Fruit fly (Drosophila melanogaster) whole organism, embryonic: Measurements from ENCODE around the gene CG3349.
A peak's percentile ranks its signal among the peaks of the same experiment; 100 is the strongest.

ENCODE experiments used
- Atf-2 ChIP-seq: fragments of 200-800 bp; sonication (Bioruptor generic); optimal IDR thresholded peaks from 2 replicates; lab custom pipeline; 2016; ENCODE audit warnings: missing biosample characterization, missing genetic modification characterization
- Bdp1 ChIP-seq: fragments of 200-800 bp; sonication (Bioruptor generic); optimal IDR thresholded peaks from 3 replicates; lab custom pipeline; 2016; ENCODE audit warnings: missing biosample characterization, missing genetic modification characterization
- BtbVII ChIP-seq: fragments of 200-800 bp; sonication (Bioruptor generic); optimal IDR thresholded peaks from 3 replicates; lab custom pipeline; 2017; ENCODE audit warnings: missing biosample characterization, mild to moderate bottlenecking, missing genetic modification characterization
- CG1024 ChIP-seq: fragments of 200-800 bp; sonication (Bioruptor generic); IDR thresholded peaks from 2 replicates; pipeline ENCODE4 v1.3.6; 2022; ENCODE audit warnings: missing biosample characterization, missing genetic modification characterization
- CG13775 ChIP-seq: fragments of 200-800 bp; sonication (Bioruptor generic); optimal IDR thresholded peaks from 3 replicates; lab custom pipeline; 2017; ENCODE audit warnings: missing biosample characterization, mild to moderate bottlenecking, missing genetic modification characterization
- CG14441 ChIP-seq: fragments of 200-800 bp; sonication (Bioruptor generic); IDR thresholded peaks from 2 replicates; pipeline ENCODE4 v1.3.6; 2022; ENCODE audit warnings: missing biosample characterization, missing genetic modification characterization
- CG16815 ChIP-seq: fragments of 200-800 bp; sonication (Bioruptor generic); optimal IDR thresholded peaks from 3 replicates; lab custom pipeline; 2017; ENCODE audit warnings: missing biosample characterization, mild to moderate bottlenecking, missing genetic modification characterization
- CG16863 ChIP-seq: fragments of 200-800 bp; sonication (Bioruptor generic); optimal IDR thresholded peaks from 3 replicates; lab custom pipeline; 2016; ENCODE audit warnings: missing biosample characterization, missing genetic modification characterization
- CG18764 ChIP-seq: fragments of 200-800 bp; sonication (Bioruptor generic); optimal IDR thresholded peaks from 3 replicates; lab custom pipeline; 2016; ENCODE audit warnings: missing biosample characterization, missing genetic modification characterization
- CG2120 ChIP-seq: fragments of 200-800 bp; sonication (Bioruptor generic); optimal IDR thresholded peaks from 3 replicates; lab custom pipeline; 2016; ENCODE audit warnings: missing biosample characterization, missing genetic modification characterization
- CG2678 ChIP-seq: fragments of 200-800 bp; sonication (Bioruptor generic); optimal IDR thresholded peaks from 3 replicates; lab custom pipeline; 2019; ENCODE audit warnings: missing biosample characterization, mild to moderate bottlenecking, missing genetic modification characterization, moderate library complexity
- CG33557 ChIP-seq: fragments of 200-800 bp; sonication (Bioruptor generic); optimal IDR thresholded peaks from 2 replicates; lab custom pipeline; 2019; ENCODE audit warnings: missing biosample characterization, mild to moderate bottlenecking, missing genetic modification characterization, moderate library complexity
- CG34224 ChIP-seq: fragments of 200-800 bp; sonication (Bioruptor generic); IDR thresholded peaks from 3 replicates; pipeline ENCODE4 v1.3.6; 2022; ENCODE audit warnings: missing biosample characterization, missing genetic modification characterization; ENCODE audit not compliant: partially characterized antibody
- CG4282 ChIP-seq: fragments of 200-800 bp; sonication (Bioruptor generic); optimal IDR thresholded peaks from 2 replicates; lab custom pipeline; 2016; ENCODE audit warnings: missing biosample characterization, missing genetic modification characterization
- CG4820 ChIP-seq: fragments of 200-800 bp; sonication (Bioruptor generic); optimal IDR thresholded peaks from 3 replicates; lab custom pipeline; 2016; ENCODE audit warnings: missing biosample characterization, missing genetic modification characterization
- CG6254 ChIP-seq: fragments of 200-800 bp; sonication (Bioruptor generic); optimal IDR thresholded peaks from 3 replicates; lab custom pipeline; 2017; ENCODE audit warnings: mild to moderate bottlenecking, missing biosample characterization, missing genetic modification reagents, missing genetic modification characterization
- CG6272 ChIP-seq: fragments of 200-800 bp; sonication (Bioruptor generic); IDR thresholded peaks from 2 replicates; pipeline ENCODE4 v1.3.6; 2022; ENCODE audit warnings: missing biosample characterization, missing genetic modification characterization
- CG6683 ChIP-seq: fragments of 200-800 bp; sonication (Bioruptor generic); optimal IDR thresholded peaks from 2 replicates; lab custom pipeline; 2017; ENCODE audit warnings: missing biosample characterization, mild to moderate bottlenecking, missing genetic modification characterization, missing genetic modification reagents
- CG7556 ChIP-seq: fragments of 200-800 bp; sonication (Bioruptor generic); optimal IDR thresholded peaks from 2 replicates; lab custom pipeline; 2017; ENCODE audit warnings: missing biosample characterization, mild to moderate bottlenecking, missing genetic modification characterization
- Dp ChIP-seq: fragments of 200-800 bp; sonication (Bioruptor generic); optimal IDR thresholded peaks from 2 replicates; lab custom pipeline; 2018; ENCODE audit warnings: missing biosample characterization, mild to moderate bottlenecking, missing genetic modification characterization, moderate library complexity
- Dref ChIP-seq: fragments of 200-800 bp; sonication (Bioruptor generic); IDR thresholded peaks from 2 replicates; pipeline ENCODE4 v1.3.6; 2022; ENCODE audit warnings: missing biosample characterization, missing genetic modification characterization
- Ets65A ChIP-seq: fragments of 200-800 bp; sonication (Bioruptor generic); peaks from one replicate; lab custom pipeline; 2016; ENCODE audit warnings: missing biosample characterization, missing genetic modification characterization
- HHEX ChIP-seq: fragments of 200-800 bp; sonication (Bioruptor generic); optimal IDR thresholded peaks from 3 replicates; lab custom pipeline; 2017; ENCODE audit warnings: missing biosample characterization, mild to moderate bottlenecking, missing genetic modification characterization, missing genetic modification reagents
- HmgZ ChIP-seq: fragments of 200-800 bp; sonication (Bioruptor generic); optimal IDR thresholded peaks from 2 replicates; lab custom pipeline; 2018; ENCODE audit warnings: missing biosample characterization, mild to moderate bottlenecking, missing genetic modification characterization
- Hmx ChIP-seq: fragments of 200-800 bp; sonication (Bioruptor generic); optimal IDR thresholded peaks from 2 replicates; lab custom pipeline; 2016; ENCODE audit warnings: missing biosample characterization, missing genetic modification characterization
- Hr78 ChIP-seq, 2 experiments: fragments of 200-800 bp in 1 of 2; fragments of >200 bp in 1 of 2; sonication (Bioruptor generic) in 1 of 2; optimal IDR thresholded peaks; 2 replicates each; lab custom pipeline; 2017 to 2019; ENCODE audit warnings: missing biosample characterization in 2 of 2, missing genetic modification characterization in 2 of 2, mild to moderate bottlenecking in 1 of 2, moderate library complexity in 1 of 2
- Jarid2 ChIP-seq: fragments of 200-800 bp; sonication (Bioruptor generic); optimal IDR thresholded peaks from 3 replicates; lab custom pipeline; 2017; ENCODE audit warnings: mild to moderate bottlenecking, missing biosample characterization, missing genetic modification reagents, missing genetic modification characterization
- NK7.1 ChIP-seq: fragments of 200-800 bp; sonication (Bioruptor generic); optimal IDR thresholded peaks from 3 replicates; lab custom pipeline; 2016; ENCODE audit warnings: missing biosample characterization, missing genetic modification characterization
- Optix ChIP-seq: fragments of 200-800 bp; sonication (Bioruptor generic); IDR thresholded peaks from 3 replicates; pipeline ENCODE4 v1.3.6; 2022; ENCODE audit warnings: missing biosample characterization, missing genetic modification characterization
- amos ChIP-seq: fragments of 200-800 bp; sonication (Bioruptor generic); IDR thresholded peaks from 2 replicates; pipeline ENCODE4 v1.3.6; 2022; ENCODE audit warnings: missing biosample characterization, missing genetic modification characterization; ENCODE audit not compliant: partially characterized antibody
- ash1 ChIP-seq: fragments of 200-800 bp; sonication (Bioruptor generic); optimal IDR thresholded peaks from 2 replicates; lab custom pipeline; 2018; ENCODE audit warnings: missing biosample characterization, mild to moderate bottlenecking, missing genetic modification characterization
- ato ChIP-seq: fragments of 200-800 bp; sonication (Bioruptor generic); IDR thresholded peaks from 2 replicates; pipeline ENCODE4 v1.3.6; 2022; ENCODE audit warnings: missing biosample characterization, missing genetic modification characterization; ENCODE audit not compliant: partially characterized antibody
- br ChIP-seq: fragments of >200 bp; optimal IDR thresholded peaks from 2 replicates; lab custom pipeline; 2017
- btn ChIP-seq: fragments of 200-800 bp; sonication (Bioruptor generic); optimal IDR thresholded peaks from 2 replicates; lab custom pipeline; 2016; ENCODE audit warnings: missing biosample characterization, missing genetic modification characterization
- caup ChIP-seq: fragments of 200-800 bp; sonication (Bioruptor generic); optimal IDR thresholded peaks from 3 replicates; lab custom pipeline; 2017; ENCODE audit warnings: missing biosample characterization, mild to moderate bottlenecking, missing genetic modification characterization, moderate library complexity; ENCODE audit not compliant: severe bottlenecking
- dm ChIP-seq: fragments of 200-800 bp; sonication (Bioruptor generic); optimal IDR thresholded peaks from 3 replicates; lab custom pipeline; 2016; ENCODE audit warnings: missing biosample characterization, missing genetic modification characterization
- gcm2 ChIP-seq: fragments of 200-800 bp; sonication (Bioruptor generic); optimal IDR thresholded peaks from 2 replicates; lab custom pipeline; 2016; ENCODE audit warnings: missing biosample characterization, missing genetic modification characterization
- grau ChIP-seq: fragments of 200-800 bp; optimal IDR thresholded peaks from 3 replicates; lab custom pipeline; 2019; ENCODE audit warnings: missing biosample characterization, mild to moderate bottlenecking, missing genetic modification characterization, moderate library complexity
- kni ChIP-seq: fragments of 200-800 bp; sonication (Bioruptor generic); optimal IDR thresholded peaks from 3 replicates; lab custom pipeline; 2017; ENCODE audit warnings: mild to moderate bottlenecking, missing biosample characterization, missing genetic modification reagents, missing genetic modification characterization
- lbe ChIP-seq: fragments of 200-800 bp; sonication (Bioruptor generic); optimal IDR thresholded peaks from 2 replicates; lab custom pipeline; 2016; ENCODE audit warnings: missing biosample characterization, mild to moderate bottlenecking, missing genetic modification characterization
- mirr ChIP-seq: fragments of 200-800 bp; sonication (Bioruptor generic); optimal IDR thresholded peaks from 3 replicates; lab custom pipeline; 2018; ENCODE audit warnings: missing biosample characterization, mild to moderate bottlenecking, missing genetic modification characterization
- nom ChIP-seq: fragments of 200-800 bp; sonication (Bioruptor generic); optimal IDR thresholded peaks from 2 replicates; lab custom pipeline; 2017; ENCODE audit warnings: missing biosample characterization, missing genetic modification characterization, mild to moderate bottlenecking, moderate library complexity, missing genetic modification reagents
- pita ChIP-seq: fragments of 200-800 bp; sonication (Bioruptor generic); optimal IDR thresholded peaks from 2 replicates; lab custom pipeline; 2017; ENCODE audit warnings: missing biosample characterization, mild to moderate bottlenecking, missing genetic modification characterization
- ranshi ChIP-seq: fragments of 200-800 bp; sonication (Bioruptor generic); IDR thresholded peaks from 2 replicates; pipeline ENCODE4 v1.3.6; 2022; ENCODE audit warnings: missing biosample characterization, missing genetic modification characterization
- slou ChIP-seq: fragments of 200-800 bp; sonication (Bioruptor generic); optimal IDR thresholded peaks from 3 replicates; lab custom pipeline; 2016; ENCODE audit warnings: missing biosample characterization, missing genetic modification characterization
- sob ChIP-seq: fragments of 200-800 bp; sonication (Bioruptor generic); IDR thresholded peaks from 2 replicates; pipeline ENCODE4 v1.3.6; 2022; ENCODE audit warnings: missing biosample characterization, missing genetic modification characterization
- stc ChIP-seq: fragments of 200-800 bp; sonication (Bioruptor generic); IDR thresholded peaks from 2 replicates; pipeline ENCODE4 v1.3.6; 2022; ENCODE audit warnings: missing biosample characterization, missing genetic modification characterization
- tgo ChIP-seq: fragments of 200-800 bp; sonication (Bioruptor generic); IDR thresholded peaks from 3 replicates; pipeline ENCODE4 v1.3.6; 2022; ENCODE audit warnings: missing biosample characterization, missing genetic modification characterization
- vnd ChIP-seq: fragments of 200-800 bp; sonication (Bioruptor generic); IDR thresholded peaks from 3 replicates; pipeline ENCODE4 v1.3.6; 2022; ENCODE audit warnings: missing biosample characterization, missing genetic modification characterization; ENCODE audit not compliant: partially characterized antibody

The CG3349 gene

DNA sequence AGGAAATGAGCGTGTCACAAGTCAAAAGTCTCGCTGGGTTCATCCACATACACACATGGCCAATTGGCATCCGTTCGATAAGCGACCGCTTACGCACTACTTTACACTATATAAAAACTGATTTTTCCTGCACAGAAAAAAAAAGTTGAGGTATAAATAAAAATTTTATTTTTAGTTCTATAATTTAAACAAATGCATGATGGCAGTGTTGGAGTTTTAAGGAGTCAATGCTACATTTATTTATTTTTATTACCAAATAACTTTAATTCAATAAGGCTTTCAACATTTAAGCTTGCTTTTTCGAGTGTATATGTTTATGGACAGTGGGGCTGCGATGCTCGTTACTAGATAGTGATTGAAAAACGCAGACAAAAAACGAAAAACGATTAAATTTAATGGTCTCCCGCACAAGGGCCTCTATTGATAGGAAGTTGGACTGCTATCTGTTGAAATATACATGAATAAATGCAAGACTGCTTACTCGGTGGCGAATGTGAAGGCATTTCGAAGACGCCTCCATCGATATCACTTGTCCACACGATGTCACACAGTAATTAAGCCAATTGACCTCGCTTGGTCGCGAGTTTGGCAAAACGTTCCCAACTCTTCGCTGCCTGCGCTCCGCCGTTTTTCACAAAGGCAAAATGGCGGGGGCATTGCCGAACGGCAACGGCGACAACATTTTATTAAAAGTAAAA, 32.4 kb downstream of the CG3349 start (continued):
- TF ChIP-seq btn (GFP tag; lab: Kevin White, UChicago) (no peak), CG16815 (GFP tag; lab: Kevin White, UChicago) (peak; percentile 41), NK7.1 (no peak), CG14441 (GFP tag; lab: Robert Waterston, UW) (peak; percentile 76), CG13775 (peak; percentile 62), CG6254 (peak; percentile 49), Bdp1 (GFP tag; lab: Kevin White, UChicago) (peak; percentile 32), Dp (GFP tag; lab: Kevin White, UChicago) (no peak), Dref (no peak), grau (peak; percentile 78), CG4282 (no peak), HmgZ (tag; lab: Kevin White, UChicago) (peak; percentile 45), ranshi (peak; percentile 80), nom (GFP tag; lab: Kevin White, UChicago) (peak; percentile 55), CG16863 (GFP tag; lab: Kevin White, UChicago) (peak; percentile 29), CG1024 (GFP tag; lab: Robert Waterston, UW) (peak; percentile 49; the same call in 1 of the 2 replicates), CG33557 (GFP tag; lab: Kevin White, UChicago) (peak; percentile 78), sob (GFP tag; lab: Robert Waterston, UW) (peak; percentile 80), gcm2 (GFP tag; lab: Kevin White, UChicago) (no peak), lbe (GFP tag; lab: Kevin White, UChicago) (no peak), Atf-2 (peak; percentile 16), HHEX (GFP tag; lab: Kevin White, UChicago) (peak; percentile 71), kni (GFP tag; lab: Kevin White, UChicago) (no peak), stc (GFP tag; lab: Robert Waterston, UW) (peak; percentile 57), ash1 (no peak), Jarid2 (GFP tag; lab: Kevin White, UChicago) (peak; percentile 42), CG18764 (peak; percentile 48), Ets65A (peak; percentile 92), CG6683 (GFP tag; lab: Kevin White, UChicago) (peak; percentile 55), Optix (GFP tag; lab: Robert Waterston, UW) (no peak), slou (GFP tag; lab: Kevin White, UChicago) (peak; percentile 25), BtbVII (GFP tag; lab: Kevin White, UChicago) (peak; percentile 61), CG4820 (peak; percentile 75), CG2120 (peak; percentile 68), CG7556 (GFP tag; lab: Kevin White, UChicago) (peak; percentile 76), CG6272 (GFP tag; lab: Robert Waterston, UW) (peak; percentile 37; the same call in 1 of the 2 replicates), vnd (GFP tag; lab: Robert Waterston, UW) (no peak), pita (GFP tag; lab: Kevin White, UChicago) (no peak), Hr78 (GFP tag; optimal IDR thresholded peaks at IDR 0.05; lab: Kevin White, UChicago) (peak in 1 of 2 experiments; percentile 74), mirr (GFP tag; lab: Kevin White, UChicago) (peak; percentile 5), CG34224 (no peak), caup (GFP tag; lab: Kevin White, UChicago) (peak; percentile 35), ato (GFP tag; lab: Robert Waterston, UW) (no peak), amos (no peak), Hmx (no peak), CG2678 (tag; lab: Kevin White, UChicago) (peak; percentile 87), br (lab: Kevin White, UChicago) (no peak), dm (GFP tag; lab: Kevin White, UChicago) (no peak), tgo (GFP tag; lab: Robert Waterston, UW) (peak; percentile 82)
